Worm (Caenorhabditis elegans) whole organism, mixed stage, embryonic: ENCODE data around the gene C09F12.3.

Source experiments
- M03D4.4 ChIP-seq: sonication (generic microtip); optimal IDR thresholded peaks from 2 replicates; lab custom pipeline; 2017; ENCODE audit warnings: mild to moderate bottlenecking, missing genetic modification characterization, missing compliant biosample characterization
- bed-3 ChIP-seq: fragments of 200-800 bp; sonication (Bioruptor generic); optimal IDR thresholded peaks from 3 replicates; lab custom pipeline; 2018; ENCODE audit warnings: mild to moderate bottlenecking, missing genetic modification characterization, moderate library complexity, missing compliant biosample characterization
- blmp-1 ChIP-seq: fragments of 150-350 bp; optimal IDR thresholded peaks from 2 replicates; lab custom pipeline; 2014; ENCODE audit warnings: missing biosample characterization, missing genetic modification characterization
- ceh-43 ChIP-seq: fragments of 200-800 bp; sonication (Bioruptor generic); optimal IDR thresholded peaks from 2 replicates; lab custom pipeline; 2018; ENCODE audit warnings: mild to moderate bottlenecking, missing genetic modification characterization, moderate library complexity, missing compliant biosample characterization
- cnd-1 ChIP-seq: fragments of 200-800 bp; sonication (Bioruptor generic); optimal IDR thresholded peaks from 2 replicates; lab custom pipeline; 2018; ENCODE audit warnings: mild to moderate bottlenecking, missing genetic modification characterization, missing compliant biosample characterization
- drap-1 ChIP-seq: fragments of 200-800 bp; sonication (Bioruptor generic); optimal IDR thresholded peaks from 3 replicates; lab custom pipeline; 2018; ENCODE audit warnings: mild to moderate bottlenecking, missing genetic modification characterization, missing compliant biosample characterization
- elt-1 ChIP-seq: sonication (generic microtip); optimal IDR thresholded peaks from 2 replicates; lab custom pipeline; 2017; ENCODE audit warnings: missing genetic modification characterization, mild to moderate bottlenecking, missing compliant biosample characterization, antibody characterized with exemption, moderate library complexity, borderline replicate concordance; ENCODE audit not compliant: insufficient read depth
- elt-3 ChIP-seq: fragments of 150-350 bp; optimal IDR thresholded peaks from 2 replicates; lab custom pipeline; 2014; ENCODE audit warnings: missing biosample characterization, missing genetic modification characterization
- flh-1 ChIP-seq: fragments of 200-800 bp; sonication (Bioruptor generic); optimal IDR thresholded peaks from 2 replicates; lab custom pipeline; 2018; ENCODE audit warnings: mild to moderate bottlenecking, missing genetic modification characterization, moderate library complexity, missing compliant biosample characterization
- ham-2 ChIP-seq: fragments of 200-800 bp; sonication (Bioruptor generic); optimal IDR thresholded peaks from 2 replicates; lab custom pipeline; 2018; ENCODE audit warnings: mild to moderate bottlenecking, missing genetic modification characterization, missing compliant biosample characterization
- hlh-1 ChIP-seq: fragments of 150-350 bp; optimal IDR thresholded peaks from 2 replicates; lab custom pipeline; 2014; ENCODE audit warnings: missing biosample characterization, missing genetic modification reagents, missing genetic modification characterization
- lsy-2 ChIP-seq: fragments of 150-350 bp; optimal IDR thresholded peaks from 2 replicates; lab custom pipeline; 2014; ENCODE audit warnings: missing biosample characterization, missing genetic modification characterization
- mls-2 ChIP-seq: sonication (generic microtip); optimal IDR thresholded peaks from 2 replicates; lab custom pipeline; 2016; ENCODE audit warnings: mild to moderate bottlenecking, missing genetic modification characterization, moderate library complexity, missing compliant biosample characterization
- nhr-2 ChIP-seq: fragments of 150-350 bp; optimal IDR thresholded peaks from 2 replicates; lab custom pipeline; 2014; ENCODE audit warnings: missing biosample characterization, missing genetic modification characterization
- nhr-28 ChIP-seq: fragments of 150-350 bp; optimal IDR thresholded peaks from 2 replicates; lab custom pipeline; 2014; ENCODE audit warnings: missing biosample characterization, missing genetic modification characterization
- nhr-76 ChIP-seq: sonication (generic microtip); optimal IDR thresholded peaks from 2 replicates; lab custom pipeline; 2017; ENCODE audit warnings: missing biosample characterization, missing genetic modification characterization
- sem-2 ChIP-seq: fragments of 200-800 bp; sonication (Bioruptor generic); optimal IDR thresholded peaks from 2 replicates; lab custom pipeline; 2018; ENCODE audit warnings: mild to moderate bottlenecking, missing genetic modification characterization, missing compliant biosample characterization
- snpc-4 ChIP-seq: fragments of 150-350 bp; optimal IDR thresholded peaks from 2 replicates; lab custom pipeline; 2014; ENCODE audit warnings: missing biosample characterization, missing genetic modification characterization
- tbx-8 ChIP-seq: fragments of 200-800 bp; sonication (Bioruptor generic); optimal IDR thresholded peaks from 2 replicates; lab custom pipeline; 2018; ENCODE audit warnings: mild to moderate bottlenecking, missing genetic modification characterization, moderate library complexity, missing compliant biosample characterization
- unc-120 ChIP-seq: sonication (generic microtip); optimal IDR thresholded peaks from 2 replicates; lab custom pipeline; 2017; ENCODE audit warnings: missing genetic modification characterization, missing compliant biosample characterization; ENCODE audit not compliant: poor library complexity, severe bottlenecking
- unc-62 ChIP-seq: fragments of 150-350 bp; optimal IDR thresholded peaks from 2 replicates; lab custom pipeline; 2014; ENCODE audit warnings: missing biosample characterization, missing genetic modification reagents, missing genetic modification characterization
- ztf-11 ChIP-seq: fragments of 150-350 bp; optimal IDR thresholded peaks from 2 replicates; lab custom pipeline; 2014; ENCODE audit warnings: missing biosample characterization, missing genetic modification characterization

The C09F12.3 gene

DNA sequence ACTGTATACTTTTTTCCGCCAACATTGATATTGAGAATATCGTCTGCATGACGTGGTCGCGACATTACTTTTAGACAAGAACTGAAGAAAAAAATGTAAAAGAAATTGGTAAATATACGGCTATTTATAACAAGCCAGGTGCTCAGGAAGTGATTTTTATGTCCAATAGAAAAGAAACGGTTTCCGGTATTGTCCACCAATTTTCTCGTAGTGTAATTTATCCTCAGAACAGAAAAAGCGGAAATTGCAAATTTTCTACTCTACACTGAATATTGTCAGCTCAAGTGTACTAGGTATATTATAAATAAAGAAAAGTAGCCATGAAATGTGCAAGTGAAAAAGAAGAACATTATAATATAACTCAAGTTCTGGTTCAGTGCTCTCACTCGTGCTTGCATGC is 43.5 kb downstream of the C09F12.3 start, which contains the start of gene F59F3.6:
Gene F59F3.6, minus strand, starts transcription at position 101 of the 400 bp plus-strand sequence.
- TF ChIP-seq drap-1 (no peak), nhr-76 (tag; lab: Kevin White, UChicago) (no peak), unc-62 (GFP tag; lab: Kevin White, UChicago) (no peak), sem-2 (no peak), M03D4.4 (no peak), blmp-1 (tag; lab: Kevin White, UChicago) (no peak), tbx-8 (GFP tag; lab: Kevin White, UChicago) (no peak), elt-1 (tag; lab: Kevin White, UChicago) (no peak), elt-3 (tag; lab: Kevin White, UChicago) (no peak), lsy-2 (tag; lab: Kevin White, UChicago) (no peak), hlh-1 (tag; lab: Kevin White, UChicago) (no peak), snpc-4 (tag; lab: Kevin White, UChicago) (no peak), unc-120 (tag; lab: Kevin White, UChicago) (no peak), flh-1 (GFP tag; lab: Kevin White, UChicago) (no peak)

- TF ChIP-seq ham-2 (no peak), ztf-11 (no peak), elt-1 (tag; lab: Kevin White, UChicago) (no peak), bed-3 (no peak), blmp-1 (tag; lab: Kevin White, UChicago) (no peak), lsy-2 (tag; lab: Kevin White, UChicago) (no peak), ceh-43 (GFP tag; lab: Kevin White, UChicago) (no peak)
Observed at ce11 chrX:10992177-10992576, 50.5 kb downstream of the C09F12.3 start, which contains the start of gene ver-3. ver-3 (plus strand) TSS chrX:10992477.

DNA sequence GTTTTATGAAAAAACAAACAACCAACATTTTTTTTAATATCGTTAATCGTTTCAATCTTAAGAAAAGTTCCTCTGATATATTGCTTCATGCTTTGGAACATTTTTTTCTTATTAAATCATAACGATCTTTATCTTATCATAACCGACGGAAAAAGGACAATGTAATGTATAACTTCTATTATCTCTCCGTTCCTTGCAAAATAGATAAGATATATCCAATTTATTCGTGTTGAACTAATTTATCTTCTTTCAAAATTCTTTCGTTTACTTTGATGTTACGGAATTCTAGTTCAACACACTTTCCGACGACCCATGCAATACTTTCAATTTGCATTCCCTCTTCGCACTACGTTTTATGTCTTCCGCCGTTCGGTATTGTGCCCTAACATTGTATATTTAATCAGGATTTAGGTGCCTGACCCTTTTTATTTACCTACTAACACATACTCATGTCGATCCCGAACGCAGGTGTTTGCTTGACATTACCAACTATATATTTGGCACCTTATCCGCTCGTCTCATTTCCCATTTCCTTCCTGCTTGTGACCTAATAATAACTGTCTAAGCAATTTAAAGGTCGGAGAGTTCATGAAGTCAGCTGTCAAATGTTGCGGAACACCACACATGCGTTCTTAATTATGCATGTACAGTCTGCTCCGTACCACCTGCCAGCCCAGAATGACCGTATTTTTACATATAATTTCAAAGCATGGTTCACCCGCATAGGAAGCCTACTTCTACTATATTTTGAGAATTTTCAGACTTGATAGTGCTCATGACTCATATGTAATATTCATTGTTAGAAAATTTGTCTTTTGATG is 51.1 kb downstream of the C09F12.3 start:
- no peak for TF ChIP-seq nhr-76 (tag; lab: Kevin White, UChicago)
- peak; percentile 63 for TF ChIP-seq elt-1 (tag; lab: Kevin White, UChicago)
- peak; percentile 92 for TF ChIP-seq nhr-2 (tag; lab: Kevin White, UChicago)
- TF ChIP-seq cnd-1 = peak; percentile 38

- TF ChIP-seq M03D4.4 (no peak), mls-2 (tag; lab: Kevin White, UChicago) (peak; percentile 63), nhr-28 (tag; lab: Kevin White, UChicago) (no peak), ham-2 (no peak)
- TF ChIP-seq, all 35 proteins: peak for 1
Observed at ce11 chrX:10990855-10991176, 51.9 kb downstream of the C09F12.3 start.
